Worm (Caenorhabditis elegans) whole organism, young adult: ENCODE results near the gene F36H9.2.
A peak's percentile ranks its signal among the peaks of the same experiment; 100 is the strongest.

ENCODE experiments used
- F22D6.2 ChIP-seq: sonication (generic microtip); optimal IDR thresholded peaks from 2 replicates; lab custom pipeline; 2016; ENCODE audit warnings: mild to moderate bottlenecking, missing genetic modification characterization, missing compliant biosample characterization
- F33H1.4 ChIP-seq: fragments of 200-800 bp; sonication (Bioruptor generic); IDR thresholded peaks from 2 replicates; pipeline ENCODE4 v1.3.6; 2022; ENCODE audit warnings: missing genetic modification reagents, missing genetic modification characterization, missing compliant biosample characterization
- F37B4.10 ChIP-seq: fragments of 200-800 bp; sonication (Bioruptor generic); IDR thresholded peaks from 2 replicates; pipeline ENCODE4 v1.3.6; 2022; ENCODE audit warnings: missing genetic modification characterization, missing compliant biosample characterization
- F52B5.7 ChIP-seq: sonication (generic microtip); optimal IDR thresholded peaks from 2 replicates; lab custom pipeline; 2016; ENCODE audit warnings: mild to moderate bottlenecking, missing genetic modification characterization, missing compliant biosample characterization
- F57C9.4 ChIP-seq: sonication (generic microtip); optimal IDR thresholded peaks from 2 replicates; lab custom pipeline; 2017; ENCODE audit warnings: mild to moderate bottlenecking, missing genetic modification characterization, missing compliant biosample characterization
- Y53F4B.3 ChIP-seq: fragments of 200-800 bp; sonication (Bioruptor generic); IDR thresholded peaks from 2 replicates; pipeline ENCODE4 v1.3.6; 2022; ENCODE audit warnings: missing genetic modification reagents, missing genetic modification characterization, missing compliant biosample characterization
- Y53G8AR.9 ChIP-seq: fragments of 200-800 bp; sonication (Bioruptor generic); conservative IDR thresholded peaks from 2 replicates; pipeline ENCODE4 v1.3.6; 2022; ENCODE audit warnings: missing genetic modification reagents, missing genetic modification characterization, missing compliant biosample characterization
- ZK185.1 ChIP-seq: sonication (generic microtip); optimal IDR thresholded peaks from 2 replicates; lab custom pipeline; 2016; ENCODE audit warnings: mild to moderate bottlenecking, missing genetic modification characterization, missing compliant biosample characterization; ENCODE audit not compliant: poor library complexity, severe bottlenecking
- ama-1 ChIP-seq, 3 experiments: fragments of 150-350 bp in 1 of 3; sonication (generic microtip) in 2 of 3; optimal IDR thresholded peaks; 2 replicates each; lab custom pipeline; 2014 to 2018; ENCODE audit warnings: missing biosample characterization in 2 of 3, missing genetic modification characterization in 2 of 3, missing genetic modification reagents in 2 of 3
- cebp-2 ChIP-seq: fragments of 200-800 bp; sonication (Bioruptor generic); IDR thresholded peaks from 2 replicates; pipeline ENCODE4 v1.3.6; 2022; ENCODE audit warnings: missing genetic modification characterization, missing compliant biosample characterization
- ceh-100 ChIP-seq: fragments of 200-800 bp; sonication (Bioruptor generic); IDR thresholded peaks from 2 replicates; pipeline ENCODE4 v1.3.6; 2022; ENCODE audit warnings: missing genetic modification reagents, missing genetic modification characterization, missing compliant biosample characterization
- ceh-27 ChIP-seq: fragments of 200-800 bp; sonication (Bioruptor generic); optimal IDR thresholded peaks from 2 replicates; lab custom pipeline; 2018; ENCODE audit warnings: mild to moderate bottlenecking, missing genetic modification characterization, moderate library complexity, missing compliant biosample characterization
- ceh-91 ChIP-seq: fragments of 200-800 bp; sonication (Bioruptor generic); IDR thresholded peaks from 2 replicates; pipeline ENCODE4 v1.3.6; 2022; ENCODE audit warnings: missing genetic modification reagents, missing genetic modification characterization, missing compliant biosample characterization
- chd-7 ChIP-seq: sonication (generic microtip); optimal IDR thresholded peaks from 2 replicates; lab custom pipeline; 2016; ENCODE audit warnings: mild to moderate bottlenecking, missing genetic modification characterization, moderate library complexity, missing compliant biosample characterization
- die-1 ChIP-seq: sonication (generic microtip); optimal IDR thresholded peaks from 2 replicates; lab custom pipeline; 2016; ENCODE audit warnings: missing genotype, mild to moderate bottlenecking, missing genetic modification characterization, missing compliant biosample characterization
- dox-1 ChIP-seq: fragments of 200-800 bp; sonication (Bioruptor generic); IDR thresholded peaks from 2 replicates; pipeline ENCODE4 v1.3.6; 2022; ENCODE audit warnings: missing genetic modification reagents, missing genetic modification characterization, missing compliant biosample characterization
- egl-18 ChIP-seq: fragments of 200-800 bp; sonication (Bioruptor generic); IDR thresholded peaks from 2 replicates; pipeline ENCODE4 v1.3.6; 2022; ENCODE audit warnings: missing genetic modification reagents, missing genetic modification characterization, missing compliant biosample characterization
- hlh-26 ChIP-seq: fragments of 200-800 bp; sonication (Bioruptor generic); conservative IDR thresholded peaks from 2 replicates; pipeline ENCODE4 v1.3.6; 2022; ENCODE audit warnings: missing genetic modification reagents, missing genetic modification characterization, missing compliant biosample characterization
- hmg-1.2 ChIP-seq: fragments of 200-800 bp; sonication (Bioruptor generic); IDR thresholded peaks from 2 replicates; pipeline ENCODE4 v1.3.6; 2022; ENCODE audit warnings: missing genetic modification reagents, missing genetic modification characterization, missing compliant biosample characterization
- let-526 ChIP-seq: fragments of 200-800 bp; sonication (Bioruptor generic); IDR thresholded peaks from 2 replicates; pipeline ENCODE4 v1.3.6; 2022; ENCODE audit warnings: missing genetic modification reagents, missing genetic modification characterization, missing compliant biosample characterization
- lin-26 ChIP-seq: fragments of 200-800 bp; sonication (Bioruptor generic); IDR thresholded peaks from 2 replicates; pipeline ENCODE4 v1.3.6; 2022; ENCODE audit warnings: missing genetic modification reagents, missing genetic modification characterization, missing compliant biosample characterization
- lin-40 ChIP-seq: sonication (generic microtip); optimal IDR thresholded peaks from 2 replicates; lab custom pipeline; 2016; ENCODE audit warnings: missing genetic modification characterization, mild to moderate bottlenecking, missing compliant biosample characterization, missing genotype, missing genetic modification reagents
- lsl-1 ChIP-seq: fragments of 200-800 bp; sonication (Bioruptor generic); optimal IDR thresholded peaks from 2 replicates; lab custom pipeline; 2018; ENCODE audit warnings: mild to moderate bottlenecking, missing genetic modification characterization, moderate library complexity, missing compliant biosample characterization
- madf-10 ChIP-seq: sonication (generic microtip); optimal IDR thresholded peaks from 2 replicates; lab custom pipeline; 2016; ENCODE audit warnings: mild to moderate bottlenecking, missing genetic modification characterization, missing compliant biosample characterization
- madf-6 ChIP-seq: fragments of 200-800 bp; sonication (Bioruptor generic); IDR thresholded peaks from 2 replicates; pipeline ENCODE4 v1.3.6; 2022; ENCODE audit warnings: missing genetic modification reagents, missing genetic modification characterization, missing compliant biosample characterization
- mxl-1 ChIP-seq: sonication (generic microtip); optimal IDR thresholded peaks from 2 replicates; lab custom pipeline; 2016; ENCODE audit warnings: missing genetic modification characterization, missing compliant biosample characterization
- nfyb-1 ChIP-seq: fragments of 200-800 bp; sonication (Bioruptor generic); IDR thresholded peaks from 2 replicates; pipeline ENCODE4 v1.3.6; 2022; ENCODE audit warnings: missing genetic modification reagents, missing genetic modification characterization, missing compliant biosample characterization
- nhr-120 ChIP-seq: fragments of 200-800 bp; sonication (Bioruptor generic); IDR thresholded peaks from 2 replicates; pipeline ENCODE4 v1.3.6; 2022; ENCODE audit warnings: missing genetic modification characterization, missing compliant biosample characterization
- nhr-27 ChIP-seq: fragments of 200-800 bp; sonication (Bioruptor generic); optimal IDR thresholded peaks from 2 replicates; lab custom pipeline; 2018; ENCODE audit warnings: mild to moderate bottlenecking, missing genetic modification characterization, moderate library complexity, missing compliant biosample characterization
- pha-4 ChIP-seq: fragments of 150-350 bp; sonication (generic microtip); optimal IDR thresholded peaks from 2 replicates; lab custom pipeline; 2014; ENCODE audit warnings: missing biosample characterization, missing genetic modification reagents, missing genetic modification characterization
- rec-8 ChIP-seq, 2 experiments: sonication (generic microtip); optimal IDR thresholded peaks; 2 replicates each; lab custom pipeline; 2016; ENCODE audit warnings: mild to moderate bottlenecking in 2 of 2, missing genetic modification characterization in 2 of 2, missing genetic modification reagents in 2 of 2, missing genotype in 2 of 2, missing biosample characterization in 1 of 2, missing compliant biosample characterization in 1 of 2, moderate library complexity in 1 of 2
- repo-1 ChIP-seq: sonication (generic microtip); optimal IDR thresholded peaks from 2 replicates; lab custom pipeline; 2017; ENCODE audit warnings: mild to moderate bottlenecking, missing genetic modification characterization, missing compliant biosample characterization
- sdz-38 ChIP-seq: sonication (generic microtip); optimal IDR thresholded peaks from 2 replicates; lab custom pipeline; 2016; ENCODE audit warnings: missing genotype, missing genetic modification characterization, missing compliant biosample characterization
- snpc-4 ChIP-seq, 5 experiments: fragments of 150-350 bp in 1 of 5; sonication (generic microtip) in 4 of 5; optimal IDR thresholded peaks; 2 replicates each; lab custom pipeline; 2014 to 2018; ENCODE audit warnings: missing genetic modification characterization in 5 of 5, missing biosample characterization in 3 of 5, antibody characterized with exemption in 2 of 5, mild to moderate bottlenecking in 2 of 5, missing compliant biosample characterization in 2 of 5, missing genotype in 2 of 5, moderate library complexity in 2 of 5, missing genetic modification reagents in 1 of 5
- somi-1 ChIP-seq: fragments of 200-800 bp; sonication (Bioruptor generic); optimal IDR thresholded peaks from 2 replicates; lab custom pipeline; 2018; ENCODE audit warnings: mild to moderate bottlenecking, missing genetic modification characterization, missing compliant biosample characterization
- sptf-2 ChIP-seq: fragments of 200-800 bp; sonication (Bioruptor generic); optimal IDR thresholded peaks from 2 replicates; lab custom pipeline; 2018; ENCODE audit warnings: mild to moderate bottlenecking, missing genetic modification characterization, missing compliant biosample characterization
- unc-62 ChIP-seq: fragments of 150-350 bp; optimal IDR thresholded peaks from 2 replicates; lab custom pipeline; 2014; ENCODE audit warnings: missing biosample characterization, missing genetic modification reagents, missing genetic modification characterization
- zfh-2 ChIP-seq: fragments of 200-800 bp; sonication (Bioruptor generic); conservative IDR thresholded peaks from 2 replicates; pipeline ENCODE4 v1.3.6; 2022; ENCODE audit warnings: missing genetic modification reagents, missing genetic modification characterization, missing compliant biosample characterization
- ztf-22 ChIP-seq: fragments of 200-800 bp; sonication (Bioruptor generic); optimal IDR thresholded peaks from 2 replicates; lab custom pipeline; 2018; ENCODE audit warnings: mild to moderate bottlenecking, missing genetic modification characterization, moderate library complexity, missing compliant biosample characterization
- ztf-25 ChIP-seq: fragments of 200-800 bp; sonication (Bioruptor generic); IDR thresholded peaks from 2 replicates; pipeline ENCODE4 v1.3.6; 2022; ENCODE audit warnings: missing genetic modification reagents, missing genetic modification characterization, missing compliant biosample characterization
- ztf-26 ChIP-seq: sonication (generic microtip); optimal IDR thresholded peaks from 2 replicates; lab custom pipeline; 2017; ENCODE audit warnings: missing genetic modification characterization, missing compliant biosample characterization
- ztf-28 ChIP-seq: fragments of 200-800 bp; sonication (Bioruptor generic); IDR thresholded peaks from 2 replicates; pipeline ENCODE4 v1.3.6; 2022; ENCODE audit warnings: missing genetic modification reagents, missing genetic modification characterization, missing compliant biosample characterization

F36H9.2 gene

ce11 chrV:1804645-1805559, 16.6 kb downstream of the F36H9.2 start, which contains the start of the genes hsp-16.2 and hsp-16.41 (continued):
- TF ChIP-seq ztf-22 (GFP tag; lab: Kevin White, UChicago): no peak
- TF ChIP-seq F52B5.7 (tag; lab: Kevin White, UChicago): no peak
- peak; percentile 24 for TF ChIP-seq lin-40 (tag; lab: Kevin White, UChicago)
- TF ChIP-seq hmg-1.2: peak; percentile 94
- TF ChIP-seq nfyb-1 (GFP tag; lab: Robert Waterston, UW): peak; percentile 72; the same call in 1 of the 2 replicates
- no peak for TF ChIP-seq cebp-2 (GFP tag; lab: Robert Waterston, UW)
- TF ChIP-seq madf-10 (tag; lab: Kevin White, UChicago): no peak
- no peak for TF ChIP-seq F22D6.2
- TF ChIP-seq ceh-27 (GFP tag; lab: Kevin White, UChicago): peak; percentile 23
- TF ChIP-seq snpc-4 (GFP tag; optimal IDR thresholded peaks at IDR 0.05; lab: Kevin White, UChicago): no peak
- no peak for TF ChIP-seq snpc-4 (tag; optimal IDR thresholded peaks at IDR 0.05; lab: Kevin White, UChicago)
- TF ChIP-seq ama-1 (optimal IDR thresholded peaks at IDR 0.05; lab: Kevin White, UChicago): peak; percentile 3
- TF ChIP-seq ama-1 (GFP tag; optimal IDR thresholded peaks at IDR 0.05; lab: Kevin White, UChicago): no peak
- TF ChIP-seq chd-7: peak; percentile 38
- no peak for TF ChIP-seq die-1 (tag; lab: Kevin White, UChicago)

- TF ChIP-seq pha-4 (tag; lab: Kevin White, UChicago): no peak
- 0 out of 2 replicates have a peak, but pooled peaks have one; percentile 35 for TF ChIP-seq zfh-2 (GFP tag; lab: Robert Waterston, UW)
- no peak for TF ChIP-seq ztf-28 (GFP tag; lab: Robert Waterston, UW)
- TF ChIP-seq repo-1: no peak
- TF ChIP-seq F52B5.7 (tag; lab: Kevin White, UChicago): no peak
- no peak for TF ChIP-seq ceh-100 (GFP tag; lab: Robert Waterston, UW)
- TF ChIP-seq sptf-2: peak; percentile 15
- no peak for TF ChIP-seq madf-6 (GFP tag; lab: Robert Waterston, UW)
- TF ChIP-seq hmg-1.2: no peak
- TF ChIP-seq ama-1 (optimal IDR thresholded peaks at IDR 0.05; lab: Kevin White, UChicago): peak; percentile 29
- TF ChIP-seq ama-1 (GFP tag; optimal IDR thresholded peaks at IDR 0.05; lab: Kevin White, UChicago): no peak
- no peak for TF ChIP-seq F22D6.2
- no peak for TF ChIP-seq F33H1.4 (GFP tag; lab: Robert Waterston, UW)
- TF ChIP-seq nhr-120 (GFP tag; lab: Robert Waterston, UW): no peak
- TF ChIP-seq rec-8 (tag; optimal IDR thresholded peaks at IDR 0.05; lab: Kevin White, UChicago): no peak
- no peak for TF ChIP-seq hlh-26
- TF ChIP-seq Y53G8AR.9 (GFP tag; lab: Robert Waterston, UW): no peak
- TF ChIP-seq lin-26: no peak
- no peak for TF ChIP-seq egl-18 (GFP tag; lab: Robert Waterston, UW)
- peak; percentile 32; the same call in 1 of the 2 replicates for TF ChIP-seq dox-1 (GFP tag; lab: Robert Waterston, UW)
- TF ChIP-seq Y53F4B.3 (GFP tag; lab: Robert Waterston, UW): no peak
- no peak for TF ChIP-seq F57C9.4
- peak; percentile 14 for TF ChIP-seq ztf-26 (tag; lab: Kevin White, UChicago)
- TF ChIP-seq, all 124 proteins: peak for 5
Observed at ce11 chrV:1805724-1806316, 17.6 kb downstream of the F36H9.2 start.

ce11 chrV:1807160-1807559, 18.9 kb downstream of the F36H9.2 start, which contains the start of gene srt-42:
Gene srt-42, plus strand, starts transcription at chrV:1807460.
- TF ChIP-seq ceh-91 (GFP tag; lab: Robert Waterston, UW) (no peak), snpc-4 (GFP tag; optimal IDR thresholded peaks at IDR 0.05; lab: Kevin White, UChicago) (no peak), snpc-4 (tag; optimal IDR thresholded peaks at IDR 0.05; lab: Kevin White, UChicago) (no peak), somi-1 (no peak), unc-62 (GFP tag; lab: Kevin White, UChicago) (no peak), hmg-1.2 (no peak), dox-1 (GFP tag; lab: Robert Waterston, UW) (no peak), lsl-1 (GFP tag; lab: Kevin White, UChicago) (no peak), F37B4.10 (GFP tag; lab: Robert Waterston, UW) (no peak), mxl-1 (tag; lab: Kevin White, UChicago) (no peak), die-1 (tag; lab: Kevin White, UChicago) (no peak), egl-18 (GFP tag; lab: Robert Waterston, UW) (no peak), ztf-25 (GFP tag; lab: Robert Waterston, UW) (no peak), madf-10 (tag; lab: Kevin White, UChicago) (no peak), let-526 (no peak), ZK185.1 (tag; lab: Kevin White, UChicago) (no peak), nhr-27 (tag; lab: Kevin White, UChicago) (no peak), sdz-38 (tag; lab: Kevin White, UChicago) (no peak)
